Worm (Caenorhabditis elegans) whole organism, early embryonic: ENCODE measurements around the gene C03C10.2.

Source experiments
- B0310.2 ChIP-seq: sonication (generic microtip); optimal IDR thresholded peaks from 2 replicates; lab custom pipeline; 2016; ENCODE audit warnings: mild to moderate bottlenecking, missing genetic modification characterization, missing compliant biosample characterization
- F13C5.2 ChIP-seq: sonication (generic microtip); optimal IDR thresholded peaks from 2 replicates; lab custom pipeline; 2017; ENCODE audit warnings: mild to moderate bottlenecking, missing genetic modification characterization, inconsistent platforms, missing compliant biosample characterization
- aly-1 ChIP-seq: sonication (generic microtip); optimal IDR thresholded peaks from 2 replicates; lab custom pipeline; 2016; ENCODE audit warnings: missing genetic modification characterization, missing compliant biosample characterization
- ama-1 ChIP-seq: fragments of 150-350 bp; optimal IDR thresholded peaks from 2 replicates; lab custom pipeline; 2014
- ceh-13 ChIP-seq: fragments of 200-800 bp; sonication (Bioruptor generic); optimal IDR thresholded peaks from 2 replicates; lab custom pipeline; 2018; ENCODE audit warnings: mild to moderate bottlenecking, missing genetic modification characterization, missing compliant biosample characterization
- ceh-36 ChIP-seq: sonication (generic microtip); optimal IDR thresholded peaks from 2 replicates; lab custom pipeline; 2016; ENCODE audit warnings: missing genetic modification characterization, inconsistent platforms, missing compliant biosample characterization
- ets-7 ChIP-seq: sonication (generic microtip); optimal IDR thresholded peaks from 2 replicates; lab custom pipeline; 2016; ENCODE audit warnings: missing genotype, missing genetic modification characterization, missing compliant biosample characterization
- flt-1 ChIP-seq: fragments of 200-800 bp; sonication (Bioruptor generic); IDR thresholded peaks from 2 replicates; pipeline ENCODE4 v1.3.6; 2022; ENCODE audit warnings: missing genetic modification characterization, missing compliant biosample characterization
- hmbx-1 ChIP-seq: sonication (generic microtip); optimal IDR thresholded peaks from 2 replicates; lab custom pipeline; 2016; ENCODE audit warnings: mild to moderate bottlenecking, missing genetic modification characterization, missing compliant biosample characterization
- hmg-4 ChIP-seq: fragments of 200-800 bp; sonication (Bioruptor generic); optimal IDR thresholded peaks from 2 replicates; lab custom pipeline; 2018; ENCODE audit warnings: mild to moderate bottlenecking, missing genetic modification characterization, missing compliant biosample characterization
- hnd-1 ChIP-seq: sonication (generic microtip); optimal IDR thresholded peaks from 2 replicates; lab custom pipeline; 2016; ENCODE audit warnings: missing genetic modification characterization, missing compliant biosample characterization
- pes-1 ChIP-seq: fragments of 200-800 bp; sonication (Bioruptor generic); IDR thresholded peaks from 2 replicates; pipeline ENCODE4 v1.3.6; 2022; ENCODE audit warnings: missing genetic modification reagents, missing genetic modification characterization, missing compliant biosample characterization
- scrt-1 ChIP-seq: fragments of 200-800 bp; sonication (Bioruptor generic); IDR thresholded peaks from 2 replicates; pipeline ENCODE4 v1.3.6; 2022; ENCODE audit warnings: missing genetic modification characterization, missing compliant biosample characterization
- sea-1 ChIP-seq: fragments of 200-800 bp; sonication (Bioruptor generic); conservative IDR thresholded peaks from 2 replicates; pipeline ENCODE4 v1.3.6; 2022; ENCODE audit warnings: missing genetic modification characterization, missing compliant biosample characterization
- tbx-11 ChIP-seq: fragments of 200-800 bp; sonication (Bioruptor generic); IDR thresholded peaks from 2 replicates; pipeline ENCODE4 v1.3.6; 2022; ENCODE audit warnings: missing genetic modification characterization, missing compliant biosample characterization
- tbx-37 ChIP-seq: fragments of 200-800 bp; sonication (Bioruptor generic); conservative IDR thresholded peaks from 2 replicates; pipeline ENCODE4 v1.3.6; 2022; ENCODE audit warnings: missing genetic modification reagents, missing genetic modification characterization, missing compliant biosample characterization
- tra-4 ChIP-seq: sonication (generic microtip); optimal IDR thresholded peaks from 2 replicates; lab custom pipeline; 2017; ENCODE audit warnings: missing genetic modification characterization, missing compliant biosample characterization

Gene C03C10.2

DNA sequence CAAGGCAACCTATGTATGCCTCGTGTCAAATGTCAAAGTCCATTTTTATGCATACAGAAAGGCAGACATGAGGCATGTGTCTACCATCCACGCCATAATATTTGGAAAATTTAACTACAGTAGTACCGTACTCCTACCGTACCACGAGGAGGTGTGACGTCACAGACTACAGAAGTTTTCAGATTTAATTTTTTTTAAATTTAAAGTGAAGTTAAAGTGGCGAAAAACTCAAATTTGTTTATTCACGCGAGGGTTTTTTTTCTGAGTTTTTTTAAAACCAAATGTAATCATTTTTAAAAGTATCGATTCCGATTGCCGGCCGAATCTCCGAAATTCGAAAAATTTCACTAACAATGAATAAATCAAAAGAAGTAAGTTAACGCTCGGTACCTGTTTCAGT, at the start of gene C03C10.2:
C03C10.2 (plus strand) TSS at position 301 of the 400 bp plus-strand sequence.
- no peak for TF ChIP-seq ceh-36 (tag; lab: Kevin White, UChicago)
- TF ChIP-seq tbx-11 (GFP tag; lab: Robert Waterston, UW): no peak
- TF ChIP-seq B0310.2 (tag; lab: Kevin White, UChicago): no peak

DNA sequence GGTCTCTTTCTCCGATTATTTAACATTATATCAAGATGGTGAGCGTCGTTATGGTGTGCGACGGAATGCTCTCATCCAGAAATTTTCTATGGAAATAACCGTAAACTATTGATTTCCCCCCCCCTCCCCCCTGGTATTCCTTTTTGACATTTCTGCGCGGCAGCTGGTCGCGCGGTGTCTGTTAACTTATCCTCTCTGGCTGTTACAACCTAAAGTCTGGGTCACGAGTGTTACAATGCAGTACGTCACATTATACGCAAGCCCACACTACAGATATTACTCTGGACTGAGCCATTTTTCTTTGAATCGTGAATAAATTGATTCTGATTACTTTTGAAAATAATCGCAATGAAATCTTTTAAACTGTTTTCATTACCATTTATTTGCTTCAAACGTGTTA, 41.7 kb upstream of the C03C10.2 start:
- no peak for TF ChIP-seq sea-1 (GFP tag; lab: Robert Waterston, UW)
- TF ChIP-seq B0310.2 (tag; lab: Kevin White, UChicago): no peak
- TF ChIP-seq hmbx-1 (tag; lab: Kevin White, UChicago): no peak
- TF ChIP-seq tra-4 (tag; lab: Kevin White, UChicago): no peak
- no peak for TF ChIP-seq hnd-1 (tag; lab: Kevin White, UChicago)
- TF ChIP-seq F13C5.2 (tag; lab: Kevin White, UChicago): no peak

DNA sequence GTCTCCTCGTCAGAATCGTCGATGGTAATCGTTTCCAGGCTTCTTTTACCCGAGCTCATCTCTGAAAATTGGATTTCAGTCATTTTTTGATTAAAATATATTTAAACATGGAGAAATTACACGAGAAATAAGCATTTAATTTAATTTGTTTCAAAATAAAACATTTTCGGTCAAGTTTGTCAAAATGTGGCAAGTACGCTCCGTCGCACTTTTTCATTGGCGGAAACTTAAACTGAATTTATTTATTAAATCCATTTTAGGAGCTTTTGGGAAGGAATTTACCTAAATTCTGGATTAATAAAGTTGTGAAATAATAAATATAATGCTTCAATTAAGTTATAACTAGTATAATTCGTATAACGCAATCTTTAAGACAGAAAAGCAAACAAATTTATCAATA, 33.0 kb upstream of the C03C10.2 start, which contains the start of gene rcq-5:
rcq-5 (minus strand) TSS at position 83 of the 400 bp plus-strand sequence.
- TF ChIP-seq sea-1 (GFP tag; lab: Robert Waterston, UW): no peak
- no peak for TF ChIP-seq tbx-11 (GFP tag; lab: Robert Waterston, UW)
- TF ChIP-seq hmg-4 (GFP tag; lab: Kevin White, UChicago): no peak
- TF ChIP-seq F13C5.2 (tag; lab: Kevin White, UChicago): no peak
- TF ChIP-seq tra-4 (tag; lab: Kevin White, UChicago): no peak
- no peak for TF ChIP-seq ceh-13 (GFP tag; lab: Kevin White, UChicago)
- TF ChIP-seq scrt-1 (GFP tag; lab: Robert Waterston, UW): no peak
- TF ChIP-seq ets-7 (tag; lab: Kevin White, UChicago): no peak
- no peak for TF ChIP-seq ceh-36 (tag; lab: Kevin White, UChicago)
- no peak for TF ChIP-seq tbx-37
- TF ChIP-seq flt-1 (GFP tag; lab: Robert Waterston, UW): no peak
- no peak for TF ChIP-seq aly-1 (tag; lab: Kevin White, UChicago)
- TF ChIP-seq hmbx-1 (tag; lab: Kevin White, UChicago): no peak
- TF ChIP-seq hnd-1 (tag; lab: Kevin White, UChicago): no peak
- no peak for TF ChIP-seq ama-1 (lab: Kevin White, UChicago)
- TF ChIP-seq B0310.2 (tag; lab: Kevin White, UChicago): no peak
- TF ChIP-seq pes-1: no peak

DNA sequence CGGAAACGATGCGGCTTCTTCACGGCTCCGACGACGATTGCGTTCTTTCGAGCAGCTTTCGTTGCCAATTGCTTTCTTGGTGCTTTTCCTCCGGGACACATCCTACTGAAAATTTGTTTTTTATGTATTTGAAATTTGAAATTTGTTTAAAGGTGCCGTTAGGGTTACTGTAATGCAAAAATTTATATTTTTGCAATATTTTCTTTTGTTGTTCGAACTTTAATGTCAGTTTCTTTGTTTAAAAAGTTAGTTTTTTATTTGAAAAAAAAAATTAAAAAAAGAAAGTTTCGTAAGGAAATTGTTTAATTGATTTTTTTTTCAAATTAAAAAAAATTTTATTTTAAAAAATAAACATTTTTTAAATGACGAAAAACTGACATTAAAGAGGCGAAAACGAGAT, 32.2 kb upstream of the C03C10.2 start, which contains the start of gene his-69:
his-69 (minus strand) TSS at position 101 of the 400 bp plus-strand sequence.
- TF ChIP-seq aly-1 (tag; lab: Kevin White, UChicago) (no peak), pes-1 (no peak), sea-1 (GFP tag; lab: Robert Waterston, UW) (no peak), ceh-13 (GFP tag; lab: Kevin White, UChicago) (no peak), hmbx-1 (tag; lab: Kevin White, UChicago) (no peak), tra-4 (tag; lab: Kevin White, UChicago) (no peak)

DNA sequence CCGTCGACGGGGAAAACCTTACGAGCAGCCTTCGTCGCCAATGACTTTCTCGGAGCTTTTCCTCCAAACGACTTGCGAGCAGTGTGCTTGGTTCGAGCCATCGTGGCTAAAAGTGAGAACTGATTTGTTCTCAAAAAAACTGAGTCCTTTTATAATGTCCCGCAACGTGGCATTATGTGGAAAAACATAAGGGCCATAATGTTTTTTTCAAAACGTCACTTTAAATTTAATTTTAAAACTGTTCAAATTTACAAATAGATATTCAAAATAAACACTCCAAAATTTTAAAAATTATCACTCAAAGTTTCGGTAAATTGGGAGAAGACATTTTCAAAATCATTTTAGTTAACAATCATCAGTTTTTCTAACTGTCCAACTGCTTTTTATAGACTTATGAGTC, 30.9 kb upstream of the C03C10.2 start, which contains the start of gene his-70:
his-70 (minus strand) TSS at position 101 of the 400 bp plus-strand sequence.
- no peak for TF ChIP-seq scrt-1 (GFP tag; lab: Robert Waterston, UW)
- no peak for TF ChIP-seq ama-1 (lab: Kevin White, UChicago)

DNA sequence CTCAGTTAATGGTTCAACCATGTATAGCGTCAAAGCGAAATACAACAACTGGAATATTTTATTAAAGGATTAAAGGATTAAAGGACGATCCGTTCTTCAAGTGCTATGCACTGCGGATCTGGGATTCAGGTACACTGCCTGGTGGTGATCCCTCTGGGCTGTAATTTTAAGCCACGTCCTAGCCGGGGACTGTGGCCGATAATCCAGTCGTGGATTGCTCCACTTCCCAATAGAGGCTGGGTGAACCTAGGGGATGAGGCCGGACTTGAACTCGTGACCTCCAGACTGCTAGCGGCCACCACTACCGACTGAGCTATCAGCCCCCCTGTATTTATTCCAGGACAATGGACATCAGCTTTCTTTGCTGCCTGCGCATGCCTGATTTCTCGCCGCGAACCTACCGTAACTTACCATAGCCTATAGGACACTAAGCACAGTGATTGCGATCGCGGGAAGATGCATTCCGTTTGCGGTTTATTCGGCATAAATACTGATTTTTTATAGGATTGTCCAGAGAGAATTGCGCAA, 30.0 kb upstream of the C03C10.2 start:
- TF ChIP-seq ceh-36 (tag; lab: Kevin White, UChicago) (peak; percentile 13), pes-1 (peak; percentile 34; the same call in 1 of the 2 replicates)

DNA sequence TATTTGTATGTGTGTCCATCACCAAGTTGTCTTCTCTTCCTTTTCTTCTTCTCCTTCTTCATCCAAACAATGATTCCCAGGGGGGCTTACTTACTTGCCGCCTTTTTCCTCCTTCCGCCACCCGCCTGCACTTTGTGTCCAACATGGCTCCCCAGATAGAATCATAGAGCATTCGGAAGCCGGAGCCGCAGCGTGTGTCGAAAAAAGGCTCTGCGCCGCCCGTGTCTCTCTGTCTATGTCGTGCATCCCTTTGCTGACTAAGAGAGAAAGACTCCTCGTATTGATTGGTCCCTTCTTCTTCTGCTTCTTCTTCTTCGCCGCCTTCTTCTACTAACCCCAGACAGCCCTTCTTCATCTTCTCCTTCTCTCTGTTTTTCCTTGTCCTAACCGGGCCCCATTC, 27.1 kb upstream of the C03C10.2 start:
- TF ChIP-seq sea-1 (GFP tag; lab: Robert Waterston, UW): 0 out of 2 replicates have a peak, but pooled peaks have one; percentile 41
- peak; percentile 48 for TF ChIP-seq hmg-4 (GFP tag; lab: Kevin White, UChicago)
- no peak for TF ChIP-seq ets-7 (tag; lab: Kevin White, UChicago)

DNA sequence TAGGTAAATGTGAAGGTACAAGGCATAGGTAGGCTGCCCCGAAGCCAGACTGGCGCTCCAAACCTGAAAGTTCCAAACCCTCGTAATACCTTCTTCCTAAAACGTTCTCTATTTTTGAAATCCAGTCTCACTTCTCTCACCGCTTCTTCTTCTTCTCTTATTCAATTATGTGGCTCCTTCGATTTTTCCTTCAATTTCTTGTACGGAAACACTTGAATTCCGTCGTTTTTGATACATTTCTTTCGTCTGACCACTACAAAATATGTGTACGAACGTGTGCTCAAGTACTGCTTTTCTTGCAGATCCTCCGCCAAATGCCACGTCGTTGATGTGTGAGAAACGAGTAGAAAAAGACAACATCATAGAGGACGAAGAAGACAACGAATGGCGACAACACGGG, 24.5 kb upstream of the C03C10.2 start, which contains the start of gene unc-79:
unc-79 (plus strand) TSS at position 301 of the 400 bp plus-strand sequence.
- TF ChIP-seq ceh-36 (tag; lab: Kevin White, UChicago): no peak
- TF ChIP-seq B0310.2 (tag; lab: Kevin White, UChicago): no peak
- TF ChIP-seq aly-1 (tag; lab: Kevin White, UChicago): no peak
- TF ChIP-seq ama-1 (lab: Kevin White, UChicago): no peak
- no peak for TF ChIP-seq ets-7 (tag; lab: Kevin White, UChicago)
- no peak for TF ChIP-seq hnd-1 (tag; lab: Kevin White, UChicago)
- TF ChIP-seq scrt-1 (GFP tag; lab: Robert Waterston, UW): no peak
- no peak for TF ChIP-seq tbx-11 (GFP tag; lab: Robert Waterston, UW)
- no peak for TF ChIP-seq tra-4 (tag; lab: Kevin White, UChicago)
- no peak for TF ChIP-seq hmbx-1 (tag; lab: Kevin White, UChicago)

DNA sequence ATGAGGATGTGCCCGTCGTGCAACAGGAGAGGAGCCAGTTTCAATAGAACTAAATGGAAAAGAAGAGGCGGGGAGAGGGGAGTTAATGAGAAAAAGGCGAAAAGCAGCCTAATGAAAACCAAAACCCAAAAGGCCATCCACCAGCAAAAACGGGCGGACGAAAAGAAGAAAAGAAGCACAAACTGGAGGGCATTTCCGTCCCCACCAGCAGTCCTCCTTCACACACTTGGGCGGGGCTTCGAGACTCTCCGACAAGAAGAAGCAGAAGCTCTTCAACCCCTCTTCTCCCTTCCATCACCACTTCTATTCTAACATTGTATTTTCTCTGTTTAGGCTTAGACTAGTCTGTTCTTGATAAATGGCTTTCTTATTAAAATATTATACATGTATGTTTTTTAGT, 22.8 kb upstream of the C03C10.2 start:
- no peak for TF ChIP-seq ceh-36 (tag; lab: Kevin White, UChicago)
